Fruit fly (Drosophila melanogaster) whole organism, embryonic: ENCODE data around the gene UQCR-C1.

ENCODE experiments used
- BEAF-32 ChIP-seq: fragments of 200-800 bp; sonication (Bioruptor generic); optimal IDR thresholded peaks from 3 replicates; lab custom pipeline; 2017; ENCODE audit warnings: missing biosample characterization, missing genetic modification characterization, mild to moderate bottlenecking, moderate library complexity, missing genetic modification reagents
- BtbVII ChIP-seq: fragments of 200-800 bp; sonication (Bioruptor generic); optimal IDR thresholded peaks from 3 replicates; lab custom pipeline; 2017; ENCODE audit warnings: missing biosample characterization, mild to moderate bottlenecking, missing genetic modification characterization
- CG10147 ChIP-seq: fragments of 200-800 bp; sonication (Bioruptor generic); optimal IDR thresholded peaks from 2 replicates; lab custom pipeline; 2019; ENCODE audit warnings: missing biosample characterization, mild to moderate bottlenecking, missing genetic modification characterization, moderate library complexity
- CG10543 ChIP-seq: fragments of 200-800 bp; sonication (Bioruptor generic); optimal IDR thresholded peaks from 3 replicates; lab custom pipeline; 2017; ENCODE audit warnings: missing biosample characterization, mild to moderate bottlenecking, missing genetic modification characterization, moderate library complexity
- CG10565 ChIP-seq: fragments of 200-800 bp; sonication (Bioruptor generic); optimal IDR thresholded peaks from 3 replicates; lab custom pipeline; 2016; ENCODE audit warnings: missing biosample characterization, mild to moderate bottlenecking, missing genetic modification characterization
- CG13624 ChIP-seq: fragments of 200-800 bp; sonication (Bioruptor generic); optimal IDR thresholded peaks from 2 replicates; lab custom pipeline; 2016; ENCODE audit warnings: missing biosample characterization, missing genetic modification characterization
- CG1602 ChIP-seq: fragments of 200-800 bp; sonication (Bioruptor generic); optimal IDR thresholded peaks from 3 replicates; lab custom pipeline; 2016; ENCODE audit warnings: missing biosample characterization, missing genetic modification characterization
- CG16779 ChIP-seq: fragments of 200-800 bp; sonication (Bioruptor generic); IDR thresholded peaks from 2 replicates; pipeline ENCODE4 v1.3.6; 2022; ENCODE audit warnings: missing biosample characterization, missing genetic modification characterization
- CG16863 ChIP-seq: fragments of 200-800 bp; sonication (Bioruptor generic); optimal IDR thresholded peaks from 3 replicates; lab custom pipeline; 2016; ENCODE audit warnings: missing biosample characterization, missing genetic modification characterization
- CG17568 ChIP-seq: fragments of 200-800 bp; sonication (Bioruptor generic); optimal IDR thresholded peaks from 2 replicates; lab custom pipeline; 2018; ENCODE audit warnings: missing biosample characterization, mild to moderate bottlenecking, missing genetic modification characterization, moderate library complexity
- CG17802 ChIP-seq: fragments of 200-800 bp; sonication (Bioruptor generic); optimal IDR thresholded peaks from 2 replicates; lab custom pipeline; 2018; ENCODE audit warnings: missing biosample characterization, mild to moderate bottlenecking, missing genetic modification characterization, moderate library complexity
- CG18599 ChIP-seq: fragments of 200-800 bp; sonication (Bioruptor generic); optimal IDR thresholded peaks from 3 replicates; lab custom pipeline; 2017; ENCODE audit warnings: missing biosample characterization, missing genetic modification characterization, mild to moderate bottlenecking, moderate library complexity, missing genetic modification reagents
- CG2712 ChIP-seq: fragments of 200-800 bp; optimal IDR thresholded peaks from 3 replicates; lab custom pipeline; 2019; ENCODE audit warnings: missing biosample characterization, mild to moderate bottlenecking, missing genetic modification characterization, moderate library complexity
- CG5953 ChIP-seq: fragments of 200-800 bp; sonication (Bioruptor generic); IDR thresholded peaks from 2 replicates; pipeline ENCODE4 v1.3.6; 2022; ENCODE audit warnings: missing biosample characterization, missing genetic modification characterization
- CG6254 ChIP-seq: fragments of 200-800 bp; sonication (Bioruptor generic); optimal IDR thresholded peaks from 3 replicates; lab custom pipeline; 2017; ENCODE audit warnings: mild to moderate bottlenecking, missing biosample characterization, missing genetic modification reagents, missing genetic modification characterization
- CG7556 ChIP-seq: fragments of 200-800 bp; sonication (Bioruptor generic); optimal IDR thresholded peaks from 2 replicates; lab custom pipeline; 2017; ENCODE audit warnings: missing biosample characterization, mild to moderate bottlenecking, missing genetic modification characterization
- CG7745 ChIP-seq: fragments of 200-800 bp; sonication (Bioruptor generic); optimal IDR thresholded peaks from 2 replicates; lab custom pipeline; 2018; ENCODE audit warnings: missing biosample characterization, mild to moderate bottlenecking, missing genetic modification characterization, moderate library complexity
- CG9727 ChIP-seq: fragments of 200-800 bp; sonication (Bioruptor generic); optimal IDR thresholded peaks from 3 replicates; lab custom pipeline; 2017; ENCODE audit warnings: missing biosample characterization, mild to moderate bottlenecking, missing genetic modification characterization
- Deaf1 ChIP-seq: fragments of 200-800 bp; optimal IDR thresholded peaks from 3 replicates; lab custom pipeline; 2019; ENCODE audit warnings: missing biosample characterization, mild to moderate bottlenecking, missing genetic modification characterization, moderate library complexity
- Dip3 ChIP-seq: fragments of 200-800 bp; sonication (Bioruptor generic); optimal IDR thresholded peaks from 3 replicates; lab custom pipeline; 2016; ENCODE audit warnings: missing biosample characterization, missing genetic modification characterization
- Dp ChIP-seq: fragments of 200-800 bp; sonication (Bioruptor generic); optimal IDR thresholded peaks from 2 replicates; lab custom pipeline; 2018; ENCODE audit warnings: missing biosample characterization, mild to moderate bottlenecking, missing genetic modification characterization, moderate library complexity
- ERR ChIP-seq: fragments of 200-800 bp; sonication (Bioruptor generic); optimal IDR thresholded peaks from 2 replicates; lab custom pipeline; 2016; ENCODE audit warnings: missing biosample characterization, missing genetic modification characterization
- Elba2 ChIP-seq: fragments of 200-800 bp; sonication (Bioruptor generic); optimal IDR thresholded peaks from 3 replicates; lab custom pipeline; 2016; ENCODE audit warnings: missing biosample characterization, missing genetic modification characterization
- Hr51 ChIP-seq, 2 experiments: fragments of 200-800 bp; sonication (Bioruptor generic); optimal IDR thresholded peaks; 2 replicates in 1 of 2; 3 replicates in 1 of 2; lab custom pipeline; 2016 to 2018; ENCODE audit warnings: missing biosample characterization in 2 of 2, missing genetic modification characterization in 2 of 2, mild to moderate bottlenecking in 1 of 2, moderate library complexity in 1 of 2
- Max ChIP-seq: fragments of 200-800 bp; sonication (Bioruptor generic); optimal IDR thresholded peaks from 2 replicates; lab custom pipeline; 2016; ENCODE audit warnings: missing biosample characterization, mild to moderate bottlenecking, missing genetic modification characterization
- NFAT ChIP-seq: fragments of 200-800 bp; sonication (Bioruptor generic); IDR thresholded peaks from 2 replicates; pipeline ENCODE4 v1.3.6; 2022; ENCODE audit warnings: missing biosample characterization, missing genetic modification characterization
- Oli ChIP-seq: fragments of 200-800 bp; sonication (Bioruptor generic); optimal IDR thresholded peaks from 2 replicates; lab custom pipeline; 2018; ENCODE audit warnings: missing biosample characterization, mild to moderate bottlenecking, missing genetic modification characterization, moderate library complexity
- Opbp ChIP-seq: fragments of 200-800 bp; sonication (Bioruptor generic); IDR thresholded peaks from 3 replicates; pipeline ENCODE4 v1.3.6; 2022; ENCODE audit warnings: missing biosample characterization, missing genetic modification characterization; ENCODE audit not compliant: partially characterized antibody
- Taf1 ChIP-seq: fragments of 200-800 bp; sonication (Bioruptor generic); IDR thresholded peaks from 2 replicates; pipeline ENCODE4 v1.3.6; 2022; ENCODE audit warnings: missing biosample characterization, missing genetic modification characterization
- ara ChIP-seq: fragments of 200-800 bp; sonication (Bioruptor generic); IDR thresholded peaks from 2 replicates; pipeline ENCODE4 v1.3.6; 2022; ENCODE audit warnings: missing biosample characterization, missing genetic modification characterization
- cwo ChIP-seq: fragments of 200-800 bp; sonication (Bioruptor generic); optimal IDR thresholded peaks from 3 replicates; lab custom pipeline; 2017; ENCODE audit warnings: missing biosample characterization, missing genetic modification characterization, mild to moderate bottlenecking, moderate library complexity, missing genetic modification reagents
- dan ChIP-seq: fragments of 200-800 bp; sonication (Bioruptor generic); IDR thresholded peaks from 2 replicates; pipeline ENCODE4 v1.3.6; 2022; ENCODE audit warnings: missing biosample characterization, missing genetic modification characterization
- dmrt99B ChIP-seq: fragments of 200-800 bp; sonication (Bioruptor generic); optimal IDR thresholded peaks from 2 replicates; lab custom pipeline; 2018; ENCODE audit warnings: missing biosample characterization, mild to moderate bottlenecking, missing genetic modification characterization, moderate library complexity
- dysf ChIP-seq: fragments of 200-800 bp; sonication (Bioruptor generic); IDR thresholded peaks from 3 replicates; pipeline ENCODE4 v1.3.6; 2022; ENCODE audit warnings: missing biosample characterization, missing genetic modification characterization
- emc ChIP-seq: fragments of 200-800 bp; sonication (Bioruptor generic); optimal IDR thresholded peaks from 2 replicates; lab custom pipeline; 2016; ENCODE audit warnings: missing biosample characterization, missing genetic modification characterization
- ems ChIP-seq: fragments of 200-800 bp; sonication (Bioruptor generic); optimal IDR thresholded peaks from 3 replicates; lab custom pipeline; 2016; ENCODE audit warnings: missing biosample characterization, missing genetic modification characterization
- en ChIP-seq: fragments of 200-800 bp; sonication (Bioruptor generic); optimal IDR thresholded peaks from 2 replicates; lab custom pipeline; 2016; ENCODE audit warnings: missing biosample characterization, missing genetic modification characterization
- eve ChIP-seq, 2 experiments: fragments of >200 bp; optimal IDR thresholded peaks; 2 replicates each; lab custom pipeline; 2017; ENCODE audit warnings: missing biosample characterization in 2 of 2, missing genetic modification characterization in 2 of 2
- gcm2 ChIP-seq: fragments of 200-800 bp; sonication (Bioruptor generic); optimal IDR thresholded peaks from 2 replicates; lab custom pipeline; 2016; ENCODE audit warnings: missing biosample characterization, missing genetic modification characterization
- grau ChIP-seq: fragments of 200-800 bp; optimal IDR thresholded peaks from 3 replicates; lab custom pipeline; 2019; ENCODE audit warnings: missing biosample characterization, mild to moderate bottlenecking, missing genetic modification characterization, moderate library complexity
- her ChIP-seq: fragments of 200-800 bp; sonication (Bioruptor generic); optimal IDR thresholded peaks from 2 replicates; lab custom pipeline; 2016; ENCODE audit warnings: missing biosample characterization, missing genetic modification characterization
- nerfin-1 ChIP-seq: fragments of 200-800 bp; sonication (Bioruptor generic); optimal IDR thresholded peaks from 3 replicates; lab custom pipeline; 2019; ENCODE audit warnings: missing biosample characterization, mild to moderate bottlenecking, missing genetic modification characterization, moderate library complexity
- pan ChIP-seq, 4 experiments: fragments of >200 bp in 3 of 4; fragments of 200-800 bp in 1 of 4; sonication (Bioruptor generic) in 1 of 4; optimal IDR thresholded peaks in 3 of 4; IDR thresholded peaks in 1 of 4; 2 replicates each; pipeline versions ENCODE4 v1.3.6 to Lab custom; 2017 to 2022; ENCODE audit warnings: missing biosample characterization in 2 of 4, missing genetic modification characterization in 2 of 4, mixed read lengths in 1 of 4
- pros ChIP-seq: fragments of 200-800 bp; sonication (Bioruptor generic); optimal IDR thresholded peaks from 3 replicates; lab custom pipeline; 2019; ENCODE audit warnings: missing biosample characterization, mild to moderate bottlenecking, missing genetic modification characterization, moderate library complexity
- ranshi ChIP-seq: fragments of 200-800 bp; sonication (Bioruptor generic); IDR thresholded peaks from 2 replicates; pipeline ENCODE4 v1.3.6; 2022; ENCODE audit warnings: missing biosample characterization, missing genetic modification characterization
- slp2 ChIP-seq: fragments of 200-800 bp; sonication (Bioruptor generic); optimal IDR thresholded peaks from 2 replicates; lab custom pipeline; 2016; ENCODE audit warnings: missing biosample characterization, missing genetic modification characterization
- tio ChIP-seq: fragments of 200-800 bp; sonication (Bioruptor generic); optimal IDR thresholded peaks from 2 replicates; lab custom pipeline; 2017; ENCODE audit warnings: missing biosample characterization, missing genetic modification characterization, inconsistent platforms
- zf30C ChIP-seq: fragments of 200-800 bp; sonication (Bioruptor generic); optimal IDR thresholded peaks from 3 replicates; lab custom pipeline; 2018; ENCODE audit warnings: missing biosample characterization, mild to moderate bottlenecking, missing genetic modification characterization

The UQCR-C1 gene

dm6 chr3R:14917927-14918829, 28.1 kb downstream of the UQCR-C1 start, which contains the start of gene Sdr (continued):
- peak; percentile 40 for TF ChIP-seq CG10543 (GFP tag; lab: Kevin White, UChicago)
- no peak for TF ChIP-seq CG13624 (GFP tag; lab: Kevin White, UChicago)
- no peak for TF ChIP-seq gcm2 (GFP tag; lab: Kevin White, UChicago)
- TF ChIP-seq CG18599 (GFP tag; lab: Kevin White, UChicago): peak; percentile 20
- no peak for TF ChIP-seq CG16779 (GFP tag; lab: Robert Waterston, UW)
- no peak for TF ChIP-seq NFAT (GFP tag; lab: Robert Waterston, UW)
- no peak for TF ChIP-seq CG10147 (GFP tag; lab: Kevin White, UChicago)
- no peak for TF ChIP-seq CG10565 (GFP tag; lab: Kevin White, UChicago)
- no peak for TF ChIP-seq Dp (GFP tag; lab: Kevin White, UChicago)
- TF ChIP-seq en (GFP tag; lab: Kevin White, UChicago): no peak
- peak; percentile 9 for TF ChIP-seq tio
- no peak for TF ChIP-seq Dip3 (GFP tag; lab: Kevin White, UChicago)
- peak; percentile 56 for TF ChIP-seq dmrt99B (tag; lab: Kevin White, UChicago)
- TF ChIP-seq Max (GFP tag; lab: Kevin White, UChicago): no peak
- no peak for TF ChIP-seq BEAF-32 (GFP tag; lab: Kevin White, UChicago)
- no peak for TF ChIP-seq slp2
- no peak for TF ChIP-seq dan (GFP tag; lab: Robert Waterston, UW)
- TF ChIP-seq ERR (GFP tag; lab: Kevin White, UChicago): no peak
- TF ChIP-seq dysf: peak; percentile 52; the same call in 1 of the 3 replicates
- TF ChIP-seq her: no peak
- no peak for TF ChIP-seq emc (GFP tag; lab: Kevin White, UChicago)
- TF ChIP-seq pan (optimal IDR thresholded peaks at IDR 0.05; lab: Kevin White, UChicago): no peak
- no peak for TF ChIP-seq pan (GFP tag; optimal IDR thresholded peaks at IDR 0.05 in 1 of 2, IDR thresholded peaks at IDR 0.05 in 1 of 2)
- no peak for TF ChIP-seq cwo (GFP tag; lab: Kevin White, UChicago)
- TF ChIP-seq Deaf1 (tag; lab: Kevin White, UChicago): no peak
- TF ChIP-seq BtbVII (GFP tag; lab: Kevin White, UChicago): no peak
- no peak for TF ChIP-seq CG6254 (GFP tag; lab: Kevin White, UChicago)
- TF ChIP-seq CG17568 (GFP tag; lab: Kevin White, UChicago): no peak
- no peak for TF ChIP-seq CG16863 (GFP tag; lab: Kevin White, UChicago)
- TF ChIP-seq pros (GFP tag; lab: Kevin White, UChicago): no peak
- TF ChIP-seq ems (GFP tag; lab: Kevin White, UChicago): no peak
- no peak for TF ChIP-seq grau (tag; lab: Kevin White, UChicago)
- TF ChIP-seq CG7745 (tag; lab: Kevin White, UChicago): no peak
- no peak for TF ChIP-seq zf30C
- no peak for TF ChIP-seq Opbp (GFP tag; lab: Robert Waterston, UW)
- TF ChIP-seq Elba2 (GFP tag; lab: Kevin White, UChicago): no peak
- TF ChIP-seq CG17802 (tag; lab: Kevin White, UChicago): no peak
- no peak for TF ChIP-seq CG7556
- no peak for TF ChIP-seq nerfin-1 (tag; lab: Kevin White, UChicago)
- TF ChIP-seq ranshi (GFP tag; lab: Robert Waterston, UW): no peak
- TF ChIP-seq ara (GFP tag; lab: Robert Waterston, UW): no peak
- no peak for TF ChIP-seq Taf1 (GFP tag; lab: Robert Waterston, UW)
- TF ChIP-seq CG9727: no peak
- peak in 1 of 2 experiments; percentile 27 for TF ChIP-seq Hr51 (GFP tag; optimal IDR thresholded peaks at IDR 0.05; lab: Kevin White, UChicago)
- no peak for TF ChIP-seq CG5953
- no peak for TF ChIP-seq CG2712
- no peak for TF ChIP-seq eve (GFP tag; optimal IDR thresholded peaks at IDR 0.05; lab: Kevin White, UChicago)
- TF ChIP-seq Oli (tag; lab: Kevin White, UChicago): peak; percentile 0
- TF ChIP-seq CG1602: no peak
